Worm (Caenorhabditis elegans) whole organism, L3 larva: ENCODE measurements around the gene T28C12.6.

ENCODE experiments used
- R02D3.7 ChIP-seq: fragments of 150-350 bp; optimal IDR thresholded peaks from 2 replicates; lab custom pipeline; 2014; ENCODE audit warnings: missing biosample characterization, missing genetic modification characterization
- ZK546.5 ChIP-seq: sonication (generic microtip); optimal IDR thresholded peaks from 2 replicates; lab custom pipeline; 2017; ENCODE audit warnings: missing biosample characterization, missing genetic modification characterization
- aly-2 ChIP-seq: fragments of 150-350 bp; optimal IDR thresholded peaks from 2 replicates; lab custom pipeline; 2014; ENCODE audit warnings: missing biosample characterization, missing genetic modification characterization
- ama-1 ChIP-seq: fragments of 150-350 bp; optimal IDR thresholded peaks from 2 replicates; lab custom pipeline; 2018
- ceh-16 ChIP-seq: sonication (generic microtip); optimal IDR thresholded peaks from 2 replicates; lab custom pipeline; 2017; ENCODE audit warnings: missing biosample characterization, missing genetic modification characterization
- ceh-28 ChIP-seq: fragments of 150-350 bp; optimal IDR thresholded peaks from 2 replicates; lab custom pipeline; 2014; ENCODE audit warnings: missing biosample characterization, missing genetic modification reagents, missing genetic modification characterization
- ceh-82 ChIP-seq: fragments of 150-350 bp; optimal IDR thresholded peaks from 2 replicates; lab custom pipeline; 2014; ENCODE audit warnings: missing biosample characterization, missing genetic modification characterization
- ceh-9 ChIP-seq: sonication (generic microtip); optimal IDR thresholded peaks from 2 replicates; lab custom pipeline; 2018; ENCODE audit warnings: missing biosample characterization, missing genetic modification characterization
- daf-12 ChIP-seq: fragments of 150-350 bp; optimal IDR thresholded peaks from 2 replicates; lab custom pipeline; 2014; ENCODE audit warnings: missing biosample characterization, missing genetic modification reagents, missing genetic modification characterization
- egl-27 ChIP-seq: sonication (generic microtip); optimal IDR thresholded peaks from 4 replicates; lab custom pipeline; 2017; ENCODE audit warnings: missing biosample characterization, missing genetic modification reagents, missing genetic modification characterization
- egl-5 ChIP-seq: fragments of 150-350 bp; optimal IDR thresholded peaks from 2 replicates; lab custom pipeline; 2017; ENCODE audit warnings: missing biosample characterization, missing genetic modification reagents, missing genetic modification characterization, inconsistent platforms
- elt-1 ChIP-seq: fragments of 150-350 bp; optimal IDR thresholded peaks from 2 replicates; lab custom pipeline; 2014; ENCODE audit warnings: missing biosample characterization, missing genetic modification characterization
- elt-2 ChIP-seq: sonication (generic microtip); optimal IDR thresholded peaks from 2 replicates; lab custom pipeline; 2016; ENCODE audit warnings: missing genetic modification reagents, mild to moderate bottlenecking, missing genetic modification characterization, missing compliant biosample characterization
- elt-3 ChIP-seq, 3 experiments: fragments of 150-350 bp in 1 of 3; sonication (generic microtip) in 2 of 3; optimal IDR thresholded peaks; 2 replicates in 2 of 3; 4 replicates in 1 of 3; lab custom pipeline; 2014 to 2017; ENCODE audit warnings: missing biosample characterization in 3 of 3, missing genetic modification characterization in 3 of 3
- fkh-10 ChIP-seq: sonication (generic microtip); optimal IDR thresholded peaks from 2 replicates; lab custom pipeline; 2017; ENCODE audit warnings: missing biosample characterization, missing genetic modification reagents, missing genetic modification characterization
- fkh-2 ChIP-seq: fragments of 150-350 bp; optimal IDR thresholded peaks from 2 replicates; lab custom pipeline; 2014; ENCODE audit warnings: missing biosample characterization, missing genetic modification reagents, missing genetic modification characterization
- fos-1 ChIP-seq: fragments of 150-350 bp; optimal IDR thresholded peaks from 2 replicates; lab custom pipeline; 2014; ENCODE audit warnings: missing biosample characterization, missing genetic modification characterization
- hmg-11 ChIP-seq: sonication (generic microtip); optimal IDR thresholded peaks from 2 replicates; lab custom pipeline; 2016; ENCODE audit warnings: missing genetic modification characterization, missing compliant biosample characterization
- jun-1 ChIP-seq: fragments of 150-350 bp; optimal IDR thresholded peaks from 2 replicates; lab custom pipeline; 2014; ENCODE audit warnings: missing biosample characterization, missing genetic modification reagents, missing genetic modification characterization
- mdl-1 ChIP-seq: fragments of 150-350 bp; optimal IDR thresholded peaks from 2 replicates; lab custom pipeline; 2014; ENCODE audit warnings: missing biosample characterization, missing genetic modification characterization
- mml-1 ChIP-seq: fragments of 150-350 bp; sonication (generic microtip); optimal IDR thresholded peaks from 3 replicates; lab custom pipeline; 2014; ENCODE audit warnings: missing biosample characterization, missing genetic modification characterization
- nfya-1 ChIP-seq: sonication (generic microtip); optimal IDR thresholded peaks from 2 replicates; lab custom pipeline; 2017; ENCODE audit warnings: missing genetic modification characterization, mild to moderate bottlenecking, missing compliant biosample characterization, antibody characterized with exemption, moderate library complexity; ENCODE audit not compliant: insufficient read depth
- nhr-23 ChIP-seq: fragments of 150-350 bp; optimal IDR thresholded peaks from 2 replicates; lab custom pipeline; 2014; ENCODE audit warnings: missing biosample characterization, missing genetic modification reagents, missing genetic modification characterization
- nhr-237 ChIP-seq: fragments of 150-350 bp; optimal IDR thresholded peaks from 2 replicates; lab custom pipeline; 2014; ENCODE audit warnings: missing biosample characterization, missing genetic modification characterization
- nhr-25 ChIP-seq: sonication (generic microtip); optimal IDR thresholded peaks from 2 replicates; lab custom pipeline; 2017; ENCODE audit warnings: missing biosample characterization, missing genetic modification characterization
- nhr-43 ChIP-seq: sonication (generic microtip); optimal IDR thresholded peaks from 2 replicates; lab custom pipeline; 2016; ENCODE audit warnings: mild to moderate bottlenecking, missing genetic modification characterization, missing compliant biosample characterization; ENCODE audit not compliant: poor library complexity, severe bottlenecking
- nhr-67 ChIP-seq: fragments of 150-350 bp; optimal IDR thresholded peaks from 2 replicates; lab custom pipeline; 2014; ENCODE audit warnings: missing biosample characterization, missing genetic modification characterization
- nhr-76 ChIP-seq: fragments of 150-350 bp; sonication (generic microtip); optimal IDR thresholded peaks from 5 replicates; lab custom pipeline; 2014; ENCODE audit warnings: missing biosample characterization, missing genetic modification characterization
- nhr-77 ChIP-seq: fragments of 150-350 bp; optimal IDR thresholded peaks from 2 replicates; lab custom pipeline; 2014; ENCODE audit warnings: missing biosample characterization, missing genetic modification characterization
- pha-4 ChIP-seq: fragments of 150-350 bp; optimal IDR thresholded peaks from 2 replicates; lab custom pipeline; 2014; ENCODE audit warnings: missing biosample characterization, missing genetic modification reagents, missing genetic modification characterization
- pqm-1 ChIP-seq: fragments of 150-350 bp; optimal IDR thresholded peaks from 2 replicates; lab custom pipeline; 2017; ENCODE audit warnings: missing biosample characterization, missing genetic modification characterization, inconsistent platforms
- sea-2 ChIP-seq: fragments of 150-350 bp; sonication (generic microtip); optimal IDR thresholded peaks from 4 replicates; lab custom pipeline; 2014; ENCODE audit warnings: missing biosample characterization, missing genetic modification reagents, missing genetic modification characterization
- snpc-4 ChIP-seq: fragments of 150-350 bp; optimal IDR thresholded peaks from 2 replicates; lab custom pipeline; 2014; ENCODE audit warnings: missing biosample characterization, missing genetic modification characterization
- tbx-2 ChIP-seq: sonication (generic microtip); optimal IDR thresholded peaks from 2 replicates; lab custom pipeline; 2016; ENCODE audit warnings: mild to moderate bottlenecking, missing genetic modification characterization, missing compliant biosample characterization

T28C12.6 gene

ce11 chrV:6358709-6359108, 22.8 kb upstream of the T28C12.6 start:
- TF ChIP-seq elt-1 (tag; lab: Kevin White, UChicago) (no peak), daf-12 (tag; lab: Kevin White, UChicago) (no peak), nhr-25 (no peak), pha-4 (tag; lab: Kevin White, UChicago) (peak; percentile 80), sea-2 (GFP tag; lab: Kevin White, UChicago) (no peak)
- TF ChIP-seq, all 47 proteins: peak for 1

ce11 chrV:6357236-6357635, 21.3 kb upstream of the T28C12.6 start:
- no peak for TF ChIP-seq fkh-2 (tag; lab: Kevin White, UChicago)
- TF ChIP-seq pha-4 (tag; lab: Kevin White, UChicago): peak; percentile 74
- no peak for TF ChIP-seq nhr-77 (tag; lab: Kevin White, UChicago)
- TF ChIP-seq nhr-76 (tag; lab: Kevin White, UChicago): no peak
- no peak for TF ChIP-seq elt-1 (tag; lab: Kevin White, UChicago)
- TF ChIP-seq R02D3.7: no peak

- TF ChIP-seq pqm-1 (tag; lab: Kevin White, UChicago) (peak; percentile 90), ceh-9 (no peak), ama-1 (lab: Kevin White, UChicago) (no peak), jun-1 (peak; percentile 13), elt-2 (tag; lab: Kevin White, UChicago) (peak; percentile 94), nhr-43 (tag; lab: Kevin White, UChicago) (no peak), pha-4 (tag; lab: Kevin White, UChicago) (peak; percentile 19)
Observed at ce11 chrV:6355975-6356441, 20.1 kb upstream of the T28C12.6 start, which contains the start of gene bcl-11. Gene bcl-11 (plus strand): TSS chrV:6356025.

- no peak for TF ChIP-seq mml-1
- peak; percentile 7 for TF ChIP-seq pha-4 (tag; lab: Kevin White, UChicago)
Observed at ce11 chrV:6355412-6355811, 19.5 kb upstream of the T28C12.6 start.

- no peak for TF ChIP-seq egl-5 (tag; lab: Kevin White, UChicago)
- TF ChIP-seq fkh-10 (GFP tag; lab: Kevin White, UChicago): no peak
- TF ChIP-seq nhr-23 (tag; lab: Kevin White, UChicago): peak; percentile 28
- TF ChIP-seq, all 47 proteins: peak for 1
Observed at ce11 chrV:6354786-6355185, 18.9 kb upstream of the T28C12.6 start.

- no peak for TF ChIP-seq aly-2
- no peak for TF ChIP-seq snpc-4 (tag; lab: Kevin White, UChicago)
- TF ChIP-seq mdl-1 (tag; lab: Kevin White, UChicago): no peak
- TF ChIP-seq sea-2 (GFP tag; lab: Kevin White, UChicago): no peak
- TF ChIP-seq elt-3 (tag; optimal IDR thresholded peaks at IDR 0.05; lab: Kevin White, UChicago): peak in 1 of 3 experiments; percentile 28
- TF ChIP-seq nhr-25: peak; percentile 96
- TF ChIP-seq fkh-2 (tag; lab: Kevin White, UChicago): no peak
- peak; percentile 76 for TF ChIP-seq nhr-23 (tag; lab: Kevin White, UChicago)
- no peak for TF ChIP-seq fos-1 (tag; lab: Kevin White, UChicago)
- TF ChIP-seq ceh-28: no peak
- TF ChIP-seq nhr-43 (tag; lab: Kevin White, UChicago): peak; percentile 95
- TF ChIP-seq ZK546.5 (tag; lab: Kevin White, UChicago): no peak
- TF ChIP-seq hmg-11 (tag; lab: Kevin White, UChicago): no peak
- no peak for TF ChIP-seq nhr-237 (tag; lab: Kevin White, UChicago)
- TF ChIP-seq ceh-16 (tag; lab: Kevin White, UChicago): no peak
- no peak for TF ChIP-seq nhr-76 (tag; lab: Kevin White, UChicago)
- peak; percentile 37 for TF ChIP-seq nfya-1
- no peak for TF ChIP-seq nhr-67 (tag; lab: Kevin White, UChicago)
- TF ChIP-seq egl-27 (tag; lab: Kevin White, UChicago): no peak
- peak; percentile 51 for TF ChIP-seq tbx-2
- no peak for TF ChIP-seq R02D3.7
- TF ChIP-seq ceh-82 (tag; lab: Kevin White, UChicago): no peak
- TF ChIP-seq egl-5 (tag; lab: Kevin White, UChicago): no peak
Observed at ce11 chrV:6354202-6354601, 18.3 kb upstream of the T28C12.6 start.
